Worm (Caenorhabditis elegans): ENCODE measurements around the gene Y110A2AL.7.

Y110A2AL.7 gene

ce11 chrII:2804949-2805348, 38.0 kb downstream of the Y110A2AL.7 start:
- TF ChIP-seq mls-2 (tag; optimal IDR thresholded peaks at IDR 0.05) = no peak
- no peak for TF ChIP-seq sptf-1 (tag; optimal IDR thresholded peaks at IDR 0.05)
- no peak for TF ChIP-seq nhr-2 (tag; optimal IDR thresholded peaks at IDR 0.05)
- TF ChIP-seq flh-1 (GFP tag; optimal IDR thresholded peaks at IDR 0.05) = no peak

- TF ChIP-seq drap-1 (GFP tag; optimal IDR thresholded peaks at IDR 0.05) (no peak), unc-120 (tag; optimal IDR thresholded peaks at IDR 0.05; ENCODE audit: poor library complexity, severe bottlenecking) (peak; percentile 50), nhr-12 (tag; optimal IDR thresholded peaks at IDR 0.05) (no peak), ces-1 (GFP tag; optimal IDR thresholded peaks at IDR 0.05) (peak; percentile 12)
Measured at ce11 chrII:2804245-2804644, 38.7 kb downstream of the Y110A2AL.7 start.

ce11 chrII:2802804-2803586, 40.0 kb downstream of the Y110A2AL.7 start:
- TF ChIP-seq lin-32 (GFP tag; optimal IDR thresholded peaks at IDR 0.05) (no peak), snpc-4 (tag; optimal IDR thresholded peaks at IDR 0.05) (no peak), ham-2 (GFP tag; optimal IDR thresholded peaks at IDR 0.05) (no peak), zip-8 (tag; optimal IDR thresholded peaks at IDR 0.05) (no peak), pha-4 (tag; optimal IDR thresholded peaks at IDR 0.05) (no peak), sptf-1 (tag; optimal IDR thresholded peaks at IDR 0.05) (no peak), unc-120 (tag; optimal IDR thresholded peaks at IDR 0.05; ENCODE audit: poor library complexity, severe bottlenecking) (no peak), unc-39 (tag; optimal IDR thresholded peaks at IDR 0.05) (no peak), hlh-1 (tag; optimal IDR thresholded peaks at IDR 0.05) (no peak), mab-5 (tag; optimal IDR thresholded peaks at IDR 0.05) (no peak), nhr-28 (tag; optimal IDR thresholded peaks at IDR 0.05) (no peak), ztf-11 (tag; optimal IDR thresholded peaks at IDR 0.05) (no peak)

ce11 chrII:2801764-2802163, 41.2 kb downstream of the Y110A2AL.7 start:
- TF ChIP-seq M03D4.4 (tag; optimal IDR thresholded peaks at IDR 0.05) (no peak), bed-3 (GFP tag; optimal IDR thresholded peaks at IDR 0.05) (no peak), ces-1 (GFP tag; optimal IDR thresholded peaks at IDR 0.05) (no peak), nhr-2 (tag; optimal IDR thresholded peaks at IDR 0.05) (no peak), lin-13 (tag; optimal IDR thresholded peaks at IDR 0.05) (peak; percentile 2), nhr-237 (tag; optimal IDR thresholded peaks at IDR 0.05) (no peak)

- TF ChIP-seq ceh-43 (GFP tag; optimal IDR thresholded peaks at IDR 0.05) (no peak), lin-32 (GFP tag; optimal IDR thresholded peaks at IDR 0.05) (no peak), drap-1 (GFP tag; optimal IDR thresholded peaks at IDR 0.05) (no peak), elt-1 (tag; optimal IDR thresholded peaks at IDR 0.05; ENCODE audit: borderline replicate concordance, insufficient read depth) (peak; percentile 95), snpc-4 (tag; optimal IDR thresholded peaks at IDR 0.05) (no peak), nhr-237 (tag; optimal IDR thresholded peaks at IDR 0.05) (peak; percentile 33), ces-1 (GFP tag; optimal IDR thresholded peaks at IDR 0.05) (no peak), elt-3 (tag; optimal IDR thresholded peaks at IDR 0.05) (peak; percentile 94), cnd-1 (tag; optimal IDR thresholded peaks at IDR 0.05) (no peak), blmp-1 (tag; optimal IDR thresholded peaks at IDR 0.05) (no peak), unc-62 (GFP tag; optimal IDR thresholded peaks at IDR 0.05) (peak; percentile 79), unc-120 (tag; optimal IDR thresholded peaks at IDR 0.05; ENCODE audit: poor library complexity, severe bottlenecking) (peak; percentile 6), mls-2 (tag; optimal IDR thresholded peaks at IDR 0.05) (no peak), nhr-76 (tag; optimal IDR thresholded peaks at IDR 0.05) (no peak), ham-2 (GFP tag; optimal IDR thresholded peaks at IDR 0.05) (no peak), pha-4 (tag; optimal IDR thresholded peaks at IDR 0.05) (no peak), lin-13 (tag; optimal IDR thresholded peaks at IDR 0.05) (no peak), ceh-83 (GFP tag; optimal IDR thresholded peaks at IDR 0.05) (no peak), ceh-39 (tag; optimal IDR thresholded peaks at IDR 0.05) (no peak)
Measured at ce11 chrII:2800550-2801233, 42.3 kb downstream of the Y110A2AL.7 start, which contains the start of gene nhr-119. nhr-119 (minus strand) TSS chrII:2800600.
